Fruit fly (Drosophila melanogaster): ENCODE data around the gene CG9706.

- TF ChIP-seq kay (GFP tag; ENCODE audit: borderline replicate concordance): no peak
- no peak for TF ChIP-seq ovo (GFP tag; optimal IDR thresholded peaks at IDR 0.05)
- no peak for TF ChIP-seq bab1 (GFP tag; optimal IDR thresholded peaks at IDR 0.05)
These were observed 22.5 kb upstream of the CG9706 start for dm6 chr3L:16760274-16760673.
